Worm (Caenorhabditis elegans) whole organism, midembryonic: ENCODE results near the gene srbc-43.

Source experiments
- flt-1 ChIP-seq: fragments of 200-800 bp; sonication (Bioruptor generic); IDR thresholded peaks from 2 replicates; pipeline ENCODE4 v1.3.6; 2022; ENCODE audit warnings: missing genetic modification characterization, missing compliant biosample characterization
- klf-2 ChIP-seq: fragments of 200-800 bp; sonication (Bioruptor generic); conservative IDR thresholded peaks from 2 replicates; pipeline ENCODE4 v1.3.6; 2022; ENCODE audit warnings: missing genetic modification reagents, missing genetic modification characterization, missing compliant biosample characterization
- ztf-23 ChIP-seq: fragments of 200-800 bp; sonication (Bioruptor generic); IDR thresholded peaks from 2 replicates; pipeline ENCODE4 v1.3.6; 2022; ENCODE audit warnings: missing genetic modification reagents, missing genetic modification characterization, missing compliant biosample characterization

ce11 chrV:12816672-12817071, 26.4 kb upstream of the srbc-43 start:
- TF ChIP-seq ztf-23 (GFP tag; lab: Robert Waterston, UW) (no peak), flt-1 (GFP tag; lab: Robert Waterston, UW) (no peak), klf-2 (GFP tag; lab: Robert Waterston, UW) (no peak)
